Fruit fly (Drosophila melanogaster): Measurements from ENCODE around the gene PIG-P.
A peak's percentile ranks its signal among the peaks of the same experiment; 100 is the strongest.

PIG-P gene

DNA sequence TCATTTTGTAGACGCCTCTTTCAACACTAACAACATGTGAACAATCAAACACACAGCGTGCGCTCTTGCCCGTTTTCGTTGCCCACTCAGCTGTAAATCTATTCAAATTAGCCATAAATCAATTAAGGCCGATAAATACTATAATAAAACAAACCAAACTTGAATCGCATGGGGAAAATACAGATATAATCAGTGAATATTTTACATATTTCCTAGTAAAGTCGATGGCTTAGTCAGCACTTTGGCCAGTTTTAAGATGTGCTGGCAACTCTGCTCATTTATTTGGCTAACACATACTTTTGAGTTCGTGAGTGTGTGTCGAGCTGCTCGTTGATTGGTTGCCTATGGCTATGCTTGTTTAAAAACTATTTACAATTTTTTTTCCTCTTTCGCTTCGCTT lies 41.2 kb upstream of the PIG-P start (continued):
- TF ChIP-seq lab (GFP tag; optimal IDR thresholded peaks at IDR 0.05) (no peak), CG18599 (GFP tag; optimal IDR thresholded peaks at IDR 0.05) (no peak), eve (GFP tag; optimal IDR thresholded peaks at IDR 0.05) (peak in 1 of 2 experiments; percentile 82), BtbVII (GFP tag; optimal IDR thresholded peaks at IDR 0.05) (no peak), CG7372 (GFP tag; IDR thresholded peaks at IDR 0.05) (0 out of 2 replicates have a peak, but pooled peaks have one; percentile 0), Six4 (GFP tag; optimal IDR thresholded peaks at IDR 0.05) (no peak), CG17802 (tag; optimal IDR thresholded peaks at IDR 0.05) (no peak), Pdp1 (GFP tag; optimal IDR thresholded peaks at IDR 0.05) (peak in 1 of 2 experiments; percentile 3), mirr (GFP tag; optimal IDR thresholded peaks at IDR 0.05) (peak; percentile 41), CG4424 (GFP tag; optimal IDR thresholded peaks at IDR 0.05) (no peak), CG7839 (tag; optimal IDR thresholded peaks at IDR 0.05) (no peak), eyg (GFP tag; optimal IDR thresholded peaks at IDR 0.05) (no peak), sna (GFP tag; IDR thresholded peaks at IDR 0.05; ENCODE audit: partially characterized antibody) (no peak), CG15696 (tag; optimal IDR thresholded peaks at IDR 0.05) (no peak), cg (GFP tag; optimal IDR thresholded peaks at IDR 0.05) (peak; percentile 91), hkb (optimal IDR thresholded peaks at IDR 0.05) (no peak), hkb (GFP tag; IDR thresholded peaks at IDR 0.05) (no peak), kay (GFP tag; optimal IDR thresholded peaks at IDR 0.05) (peak; percentile 34), CG33213 (GFP tag; optimal IDR thresholded peaks at IDR 0.05) (peak; percentile 5), CG1529 (GFP tag; optimal IDR thresholded peaks at IDR 0.05) (peak; percentile 10), cad (GFP tag; optimal IDR thresholded peaks at IDR 0.05) (peak; percentile 36), sqz (GFP tag; optimal IDR thresholded peaks at IDR 0.05) (peak; percentile 61), Hand (GFP tag; optimal IDR thresholded peaks at IDR 0.05) (no peak), Dek (tag; optimal IDR thresholded peaks at IDR 0.05) (no peak), Nf-YC (tag; optimal IDR thresholded peaks at IDR 0.05) (peak; percentile 99), Poxn (GFP tag; IDR thresholded peaks at IDR 0.05) (no peak), Med (GFP tag) (peak; percentile 81), ap (GFP tag; IDR thresholded peaks at IDR 0.05) (no peak), CG2202 (tag; optimal IDR thresholded peaks at IDR 0.05) (no peak), CG10654 (GFP tag; optimal IDR thresholded peaks at IDR 0.05) (no peak), stc (GFP tag; IDR thresholded peaks at IDR 0.05) (0 out of 2 replicates have a peak, but pooled peaks have one; percentile 5), NFAT (GFP tag; IDR thresholded peaks at IDR 0.05) (no peak), CG3726 (GFP tag; IDR thresholded peaks at IDR 0.05) (no peak), CG14710 (tag; optimal IDR thresholded peaks at IDR 0.05) (no peak), PHDP (tag; optimal IDR thresholded peaks at IDR 0.05) (no peak), HLH54F (GFP tag; optimal IDR thresholded peaks at IDR 0.05) (peak; percentile 33), CG12769 (tag; optimal IDR thresholded peaks at IDR 0.05) (peak; percentile 61), Ptx1 (GFP tag; IDR thresholded peaks at IDR 0.05) (no peak), Vsx1 (GFP tag; optimal IDR thresholded peaks at IDR 0.05) (peak; percentile 79), pho (GFP tag; optimal IDR thresholded peaks at IDR 0.05) (peak; percentile 28), zfh2 (GFP tag; optimal IDR thresholded peaks at IDR 0.05) (peak; percentile 23), E2f2 (GFP tag; IDR thresholded peaks at IDR 0.05) (0 out of 2 replicates have a peak, but pooled peaks have one; percentile 24), CG14965 (GFP tag; optimal IDR thresholded peaks at IDR 0.05; ENCODE audit: borderline replicate concordance) (no peak), Trl (optimal IDR thresholded peaks at IDR 0.05) (peak in 1 of 2 experiments; percentile 22), Trl (GFP tag; optimal IDR thresholded peaks at IDR 0.05) (no peak), CG34224 (GFP tag; IDR thresholded peaks at IDR 0.05; ENCODE audit: partially characterized antibody) (no peak), CG5180 (GFP tag; optimal IDR thresholded peaks at IDR 0.05) (no peak), kni (GFP tag; optimal IDR thresholded peaks at IDR 0.05) (peak; percentile 23), knrl (GFP tag; IDR thresholded peaks at IDR 0.05; ENCODE audit: partially characterized antibody) (no peak), Hmr (GFP tag; optimal IDR thresholded peaks at IDR 0.05) (no peak), Aef1 (GFP tag; IDR thresholded peaks at IDR 0.05) (0 out of 3 replicates have a peak, but pooled peaks have one; percentile 6)

Measured in whole organism, embryonic.